Worm (Caenorhabditis elegans): ENCODE data around the gene str-260.

The str-260 gene

DNA sequence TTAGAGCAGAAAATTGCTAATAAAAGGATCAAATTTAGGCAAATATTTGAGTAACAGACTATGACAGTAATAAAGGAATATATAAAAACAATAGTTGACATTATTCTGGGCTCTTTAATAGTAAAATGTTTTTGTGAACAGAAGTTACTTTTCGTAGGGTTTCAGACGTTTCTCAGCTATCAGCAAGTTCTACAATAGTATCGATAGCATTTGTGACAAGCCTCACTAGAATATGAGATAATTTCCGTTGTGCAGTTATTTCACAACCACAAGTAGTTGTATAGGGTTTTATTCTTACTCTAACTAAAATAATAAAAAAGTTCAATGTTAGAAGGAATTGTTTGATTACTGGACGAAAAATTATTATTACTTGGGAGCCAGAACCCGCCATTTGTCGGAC, 19.5 kb downstream of the str-260 start, which contains the start of gene srbc-68:
Gene srbc-68 (minus strand): TSS at position 101 of the 400 bp plus-strand sequence.
- no peak for TF ChIP-seq cey-2 (tag; optimal IDR thresholded peaks at IDR 0.05; ENCODE audit: borderline replicate concordance, insufficient read depth)
- no peak for TF ChIP-seq Y48G9A.11 (GFP tag; IDR thresholded peaks at IDR 0.05)
- TF ChIP-seq spr-1 (tag; optimal IDR thresholded peaks at IDR 0.05) = no peak
- TF ChIP-seq fos-1 (tag; optimal IDR thresholded peaks at IDR 0.05) = no peak
- no peak for TF ChIP-seq tag-97 (GFP tag; IDR thresholded peaks at IDR 0.05)
- no peak for TF ChIP-seq nhr-28 (tag; optimal IDR thresholded peaks at IDR 0.05)
- no peak for TF ChIP-seq dve-1 (tag; optimal IDR thresholded peaks at IDR 0.05; ENCODE audit: insufficient read depth)
- no peak for TF ChIP-seq ceh-44 (GFP tag; IDR thresholded peaks at IDR 0.05)
- no peak for TF ChIP-seq hlh-30 (tag; optimal IDR thresholded peaks at IDR 0.05; ENCODE audit: insufficient read depth)

- TF ChIP-seq skn-1 (tag; optimal IDR thresholded peaks at IDR 0.05) (no peak), nhr-10 (tag; optimal IDR thresholded peaks at IDR 0.05) (no peak), D1046.2 (GFP tag; IDR thresholded peaks at IDR 0.05) (no peak), daf-8 (GFP tag; IDR thresholded peaks at IDR 0.05) (no peak), ZK337.2 (GFP tag; IDR thresholded peaks at IDR 0.05) (no peak), T26A8.4 (GFP tag; IDR thresholded peaks at IDR 0.05) (no peak), F10B5.3 (tag; optimal IDR thresholded peaks at IDR 0.05) (no peak), unc-62 (GFP tag; optimal IDR thresholded peaks at IDR 0.05 in 1 of 2) (no peak), unc-62 (tag; optimal IDR thresholded peaks at IDR 0.05) (no peak), snpc-1.2 (GFP tag; IDR thresholded peaks at IDR 0.05) (no peak), tra-1 (GFP tag; IDR thresholded peaks at IDR 0.05) (no peak), unc-130 (GFP tag; optimal IDR thresholded peaks at IDR 0.05) (no peak)
These were observed 21.8 kb downstream of the str-260 start, which contains the start of gene srw-130 for ce11 chrV:3548798-3549197. Gene srw-130 (minus strand): TSS chrV:3548898.

- TF ChIP-seq nhr-102 (tag; optimal IDR thresholded peaks at IDR 0.05) = no peak
- no peak for TF ChIP-seq dmd-9 (GFP tag; IDR thresholded peaks at IDR 0.05)
- no peak for TF ChIP-seq hmg-1.1 (GFP tag; IDR thresholded peaks at IDR 0.05)
- TF ChIP-seq hlh-30 (tag; optimal IDR thresholded peaks at IDR 0.05; ENCODE audit: insufficient read depth) = no peak
- no peak for TF ChIP-seq unc-62 (GFP tag; optimal IDR thresholded peaks at IDR 0.05 in 1 of 2)
- TF ChIP-seq unc-62 (tag; optimal IDR thresholded peaks at IDR 0.05) = no peak
- TF ChIP-seq skn-1 (tag; optimal IDR thresholded peaks at IDR 0.05) = no peak
- no peak for TF ChIP-seq aly-2 (tag; optimal IDR thresholded peaks at IDR 0.05)
- no peak for TF ChIP-seq ceh-32 (tag; optimal IDR thresholded peaks at IDR 0.05; ENCODE audit: poor library complexity)
These were observed 22.6 kb downstream of the str-260 start, which contains the start of gene sri-21 for ce11 chrV:3549553-3549952. Gene sri-21 (plus strand): TSS chrV:3549853.

DNA sequence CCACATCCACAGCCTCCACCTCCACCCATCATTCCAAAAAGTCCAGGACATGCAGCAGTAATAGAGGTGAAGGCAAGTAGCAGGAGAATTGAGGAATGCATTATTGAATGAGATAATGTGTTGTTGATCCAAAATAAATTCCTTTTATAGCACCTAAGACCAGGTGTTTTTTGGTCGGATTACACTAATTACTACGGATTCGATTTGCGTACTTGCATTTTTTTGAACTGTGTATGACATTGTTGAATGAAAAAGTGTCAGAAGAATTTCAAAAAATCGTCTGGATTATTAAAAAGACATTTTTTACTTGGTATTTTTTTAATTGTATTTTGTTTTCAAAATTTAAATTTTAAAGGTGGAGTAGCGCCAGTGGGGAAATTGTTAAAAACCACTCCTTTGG, 24.8 kb downstream of the str-260 start, which contains the start of gene grl-28:
Gene grl-28 (minus strand): TSS at position 101 of the 400 bp plus-strand sequence.
- TF ChIP-seq ctbp-1 (GFP tag; IDR thresholded peaks at IDR 0.05) (no peak), nhr-6 (tag; optimal IDR thresholded peaks at IDR 0.05) (no peak), hlh-11 (tag; optimal IDR thresholded peaks at IDR 0.05) (no peak), nhr-111 (GFP tag; optimal IDR thresholded peaks at IDR 0.05) (no peak), nhr-77 (tag; optimal IDR thresholded peaks at IDR 0.05) (no peak), daf-16 (GFP tag; optimal IDR thresholded peaks at IDR 0.05) (no peak), daf-16 (tag; optimal IDR thresholded peaks at IDR 0.05) (no peak), dpl-1 (GFP tag; optimal IDR thresholded peaks at IDR 0.05) (no peak), lin-1 (GFP tag; IDR thresholded peaks at IDR 0.05) (no peak), zfp-2 (tag; optimal IDR thresholded peaks at IDR 0.05) (no peak), daf-19 (GFP tag; conservative IDR thresholded peaks at IDR 0.05) (no peak)

All from whole organism, L4 larva.